Worm (Caenorhabditis elegans) whole organism, L4 larva: ENCODE results near the gene lsm-4.
A peak's percentile ranks its signal among the peaks of the same experiment; 100 is the strongest.

Experiments
- F10B5.3 ChIP-seq: sonication (generic microtip); optimal IDR thresholded peaks from 2 replicates; lab custom pipeline; 2016; ENCODE audit warnings: mild to moderate bottlenecking, missing genetic modification characterization, missing compliant biosample characterization
- F37D6.2 ChIP-seq: sonication (generic microtip); optimal IDR thresholded peaks from 2 replicates; lab custom pipeline; 2016; ENCODE audit warnings: mild to moderate bottlenecking, missing genetic modification characterization, missing compliant biosample characterization
- F49E8.2 ChIP-seq: sonication (generic microtip); optimal IDR thresholded peaks from 2 replicates; lab custom pipeline; 2016; ENCODE audit warnings: missing compliant biosample characterization, mild to moderate bottlenecking, missing genetic modification characterization, borderline replicate concordance
- T20F7.1 ChIP-seq: fragments of 200-800 bp; sonication (Bioruptor generic); optimal IDR thresholded peaks from 2 replicates; lab custom pipeline; 2018; ENCODE audit warnings: mild to moderate bottlenecking, missing genetic modification characterization, missing compliant biosample characterization
- T26A8.4 ChIP-seq: fragments of 200-800 bp; sonication (Bioruptor generic); IDR thresholded peaks from 2 replicates; pipeline ENCODE4 v1.3.6; 2022; ENCODE audit warnings: missing genetic modification characterization, missing compliant biosample characterization
- Y105C5A.15 ChIP-seq: fragments of 200-800 bp; sonication (Bioruptor generic); IDR thresholded peaks from 2 replicates; pipeline ENCODE4 v1.3.6; 2022; ENCODE audit warnings: missing genetic modification characterization, missing compliant biosample characterization
- Y48G9A.11 ChIP-seq: fragments of 200-800 bp; sonication (Bioruptor generic); IDR thresholded peaks from 2 replicates; pipeline ENCODE4 v1.3.6; 2022; ENCODE audit warnings: missing genetic modification reagents, missing genetic modification characterization, missing compliant biosample characterization
- Y5F2A.4 ChIP-seq: fragments of 200-800 bp; sonication (Bioruptor generic); optimal IDR thresholded peaks from 2 replicates; lab custom pipeline; 2018; ENCODE audit warnings: mild to moderate bottlenecking, missing genetic modification characterization, missing compliant biosample characterization
- aha-1 ChIP-seq: fragments of 150-350 bp; peaks from one replicate; lab custom pipeline; 2014; ENCODE audit warnings: missing biosample characterization, missing genetic modification characterization
- daf-12 ChIP-seq: fragments of 150-350 bp; optimal IDR thresholded peaks from 2 replicates; lab custom pipeline; 2014; ENCODE audit warnings: missing biosample characterization, missing genetic modification reagents, missing genetic modification characterization
- daf-16 ChIP-seq, 3 experiments: sonication (generic microtip); optimal IDR thresholded peaks; 2 replicates each; lab custom pipeline; 2016 to 2017; ENCODE audit warnings: missing genetic modification characterization in 3 of 3, missing genetic modification reagents in 3 of 3, mild to moderate bottlenecking in 2 of 3, missing compliant biosample characterization in 2 of 3, missing biosample characterization in 1 of 3, moderate library complexity in 1 of 3
- dmd-6 ChIP-seq: fragments of 200-800 bp; sonication (Bioruptor generic); IDR thresholded peaks from 2 replicates; pipeline ENCODE4 v1.3.6; 2022; ENCODE audit warnings: missing genetic modification reagents, missing genetic modification characterization, missing compliant biosample characterization
- dpl-1 ChIP-seq: fragments of 150-350 bp; optimal IDR thresholded peaks from 2 replicates; lab custom pipeline; 2014; ENCODE audit warnings: missing biosample characterization, missing genetic modification reagents, missing genetic modification characterization
- duxl-1 ChIP-seq: sonication (generic microtip); optimal IDR thresholded peaks from 2 replicates; lab custom pipeline; 2016; ENCODE audit warnings: mild to moderate bottlenecking, missing genetic modification characterization, moderate library complexity, missing compliant biosample characterization; ENCODE audit not compliant: poor library complexity
- hlh-11 ChIP-seq: fragments of 200-800 bp; sonication (Bioruptor generic); optimal IDR thresholded peaks from 2 replicates; lab custom pipeline; 2018; ENCODE audit warnings: mild to moderate bottlenecking, missing genetic modification characterization, missing compliant biosample characterization
- hmg-1.1 ChIP-seq: fragments of 200-800 bp; sonication (Bioruptor generic); IDR thresholded peaks from 2 replicates; pipeline ENCODE4 v1.3.6; 2022; ENCODE audit warnings: missing genetic modification reagents, missing genetic modification characterization, missing compliant biosample characterization
- jun-1 ChIP-seq: fragments of 150-350 bp; optimal IDR thresholded peaks from 2 replicates; lab custom pipeline; 2014; ENCODE audit warnings: missing biosample characterization, missing genetic modification reagents, missing genetic modification characterization
- lin-13 ChIP-seq: fragments of 150-350 bp; optimal IDR thresholded peaks from 2 replicates; lab custom pipeline; 2014; ENCODE audit warnings: missing biosample characterization, missing genetic modification reagents, missing genetic modification characterization
- lin-15B ChIP-seq: fragments of 150-350 bp; sonication (generic microtip); optimal IDR thresholded peaks from 3 replicates; lab custom pipeline; 2014; ENCODE audit warnings: missing biosample characterization, missing genetic modification characterization
- lin-38 ChIP-seq: fragments of 200-800 bp; sonication (Bioruptor generic); IDR thresholded peaks from 2 replicates; pipeline ENCODE4 v1.3.6; 2022; ENCODE audit warnings: missing genetic modification reagents, missing genetic modification characterization, missing compliant biosample characterization
- lsy-2 ChIP-seq, 2 experiments: fragments of 150-350 bp in 1 of 2; sonication (generic microtip) in 1 of 2; optimal IDR thresholded peaks; 2 replicates each; lab custom pipeline; 2014 to 2017; ENCODE audit warnings: missing biosample characterization in 2 of 2, missing genetic modification characterization in 2 of 2
- mdt-29 ChIP-seq: fragments of 200-800 bp; sonication (Bioruptor generic); IDR thresholded peaks from 2 replicates; pipeline ENCODE4 v1.3.6; 2022; ENCODE audit warnings: missing genetic modification reagents, missing genetic modification characterization, missing compliant biosample characterization
- mes-2 ChIP-seq: sonication (generic microtip); optimal IDR thresholded peaks from 2 replicates; lab custom pipeline; 2016; ENCODE audit warnings: missing genotype, mild to moderate bottlenecking, missing genetic modification characterization, missing compliant biosample characterization; ENCODE audit not compliant: poor library complexity, severe bottlenecking
- nhr-10 ChIP-seq: fragments of 150-350 bp; optimal IDR thresholded peaks from 2 replicates; lab custom pipeline; 2014; ENCODE audit warnings: missing biosample characterization, missing genetic modification characterization
- nhr-237 ChIP-seq: sonication (generic microtip); optimal IDR thresholded peaks from 2 replicates; lab custom pipeline; 2017; ENCODE audit warnings: missing biosample characterization, missing genetic modification characterization
- nhr-25 ChIP-seq: sonication (generic microtip); optimal IDR thresholded peaks from 2 replicates; lab custom pipeline; 2017; ENCODE audit warnings: missing genetic modification characterization, mild to moderate bottlenecking, missing compliant biosample characterization, antibody characterized with exemption, moderate library complexity, borderline replicate concordance; ENCODE audit not compliant: insufficient read depth
- nhr-41 ChIP-seq: fragments of 200-800 bp; sonication (Bioruptor generic); IDR thresholded peaks from 2 replicates; pipeline ENCODE4 v1.3.6; 2022; ENCODE audit warnings: missing genetic modification reagents, missing genetic modification characterization, missing compliant biosample characterization
- nhr-6 ChIP-seq: fragments of 150-350 bp; optimal IDR thresholded peaks from 2 replicates; lab custom pipeline; 2014; ENCODE audit warnings: missing biosample characterization, missing genetic modification characterization
- php-3 ChIP-seq: fragments of 200-800 bp; sonication (Bioruptor generic); IDR thresholded peaks from 2 replicates; pipeline ENCODE4 v1.3.6; 2022; ENCODE audit warnings: missing genetic modification reagents, missing genetic modification characterization, missing compliant biosample characterization
- saeg-2 ChIP-seq: fragments of 200-800 bp; sonication (Bioruptor generic); IDR thresholded peaks from 2 replicates; pipeline ENCODE4 v1.3.6; 2022; ENCODE audit warnings: missing genetic modification reagents, missing genetic modification characterization, missing compliant biosample characterization
- set-16 ChIP-seq: fragments of 200-800 bp; sonication (Bioruptor generic); IDR thresholded peaks from 2 replicates; pipeline ENCODE4 v1.3.6; 2022; ENCODE audit warnings: missing genetic modification reagents, missing genetic modification characterization, missing compliant biosample characterization
- snpc-1.2 ChIP-seq: fragments of 200-800 bp; sonication (Bioruptor generic); IDR thresholded peaks from 2 replicates; pipeline ENCODE4 v1.3.6; 2022; ENCODE audit warnings: missing genetic modification reagents, missing genetic modification characterization, missing compliant biosample characterization
- snpc-4 ChIP-seq: fragments of 150-350 bp; optimal IDR thresholded peaks from 2 replicates; lab custom pipeline; 2014; ENCODE audit warnings: missing biosample characterization, missing genetic modification characterization
- spr-1 ChIP-seq: sonication (generic microtip); optimal IDR thresholded peaks from 2 replicates; lab custom pipeline; 2016; ENCODE audit warnings: mild to moderate bottlenecking, missing genetic modification characterization, missing compliant biosample characterization
- unc-130 ChIP-seq: sonication (generic microtip); optimal IDR thresholded peaks from 2 replicates; lab custom pipeline; 2016; ENCODE audit warnings: missing genetic modification reagents, missing genetic modification characterization, missing compliant biosample characterization
- vab-7 ChIP-seq: fragments of 200-800 bp; sonication (Bioruptor generic); IDR thresholded peaks from 2 replicates; pipeline ENCODE4 v1.3.6; 2022; ENCODE audit warnings: missing genetic modification reagents, missing genetic modification characterization, missing compliant biosample characterization
- ztf-7 ChIP-seq: fragments of 150-350 bp; optimal IDR thresholded peaks from 2 replicates; lab custom pipeline; 2014; ENCODE audit warnings: missing biosample characterization, missing genetic modification characterization

Gene lsm-4

ce11 chrII:7253073-7253472, at the start of gene lsm-4:
Gene lsm-4 (minus strand): TSS chrII:7253163.
- TF ChIP-seq daf-12 (tag; lab: Kevin White, UChicago) (no peak), lsy-2 (tag; optimal IDR thresholded peaks at IDR 0.05; lab: Kevin White, UChicago) (peak in 1 of 2 experiments; percentile 25), daf-16 (GFP tag; optimal IDR thresholded peaks at IDR 0.05; lab: Kevin White, UChicago) (no peak), daf-16 (tag; optimal IDR thresholded peaks at IDR 0.05; lab: Kevin White, UChicago) (peak; percentile 11), T20F7.1 (GFP tag; lab: Kevin White, UChicago) (peak; percentile 92), snpc-4 (tag; lab: Kevin White, UChicago) (no peak), Y48G9A.11 (peak; percentile 73; the same call in 1 of the 2 replicates)
- TF ChIP-seq, all 104 proteins: peak for 4

DNA sequence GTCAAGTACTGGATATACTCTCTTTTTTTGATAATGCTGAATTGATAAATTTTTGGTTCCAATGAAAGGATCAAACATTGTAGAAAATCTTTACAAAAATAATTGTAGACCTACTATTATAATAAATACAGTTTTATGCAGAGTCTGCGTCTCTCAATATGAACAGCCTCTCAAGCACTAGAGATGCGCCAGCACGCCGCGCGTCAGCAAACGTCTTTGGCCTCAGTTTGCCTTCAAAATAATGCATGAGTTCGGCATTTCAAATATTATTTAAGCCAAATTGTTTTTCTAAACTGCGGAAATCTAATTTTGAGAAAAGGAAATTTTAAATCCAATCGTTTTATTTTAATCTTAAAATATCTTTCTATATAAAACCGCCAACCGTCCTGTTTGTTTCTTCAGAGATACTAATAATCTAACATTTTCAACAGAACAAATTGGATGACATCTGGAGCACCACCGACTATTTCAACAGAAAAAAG, 48.7 kb upstream of the lsm-4 start, which contains the start of gene cul-4:
TSS of gene cul-4 (plus strand) at position 432 of the 482 bp plus-strand sequence.
- TF ChIP-seq dpl-1 (GFP tag; lab: Kevin White, UChicago) (peak; percentile 78), saeg-2 (GFP tag; lab: Robert Waterston, UW) (no peak), nhr-41 (GFP tag; lab: Robert Waterston, UW) (no peak), set-16 (GFP tag; lab: Robert Waterston, UW) (no peak), hmg-1.1 (GFP tag; lab: Robert Waterston, UW) (peak; percentile 48), lin-38 (peak; percentile 84), nhr-25 (tag; lab: Kevin White, UChicago) (no peak), T26A8.4 (0 out of 2 replicates have a peak, but pooled peaks have one; percentile 50), snpc-1.2 (GFP tag; lab: Robert Waterston, UW) (0 out of 2 replicates have a peak, but pooled peaks have one; percentile 64), F10B5.3 (tag; lab: Kevin White, UChicago) (peak; percentile 40), Y105C5A.15 (GFP tag; lab: Robert Waterston, UW) (no peak), Y48G9A.11 (peak; percentile 82), ztf-7 (tag; lab: Kevin White, UChicago) (no peak), mes-2 (tag; lab: Kevin White, UChicago) (peak; percentile 92), unc-130 (GFP tag; lab: Kevin White, UChicago) (peak; percentile 71), spr-1 (tag; lab: Kevin White, UChicago) (peak; percentile 59), daf-16 (GFP tag; optimal IDR thresholded peaks at IDR 0.05; lab: Kevin White, UChicago) (peak in 1 of 2 experiments; percentile 5), daf-16 (tag; optimal IDR thresholded peaks at IDR 0.05; lab: Kevin White, UChicago) (no peak), php-3 (GFP tag; lab: Robert Waterston, UW) (peak; percentile 23; the same call in 1 of the 2 replicates), hlh-11 (tag; lab: Kevin White, UChicago) (peak; percentile 75), lin-13 (GFP tag; lab: Kevin White, UChicago) (peak; percentile 25), F49E8.2 (tag; lab: Kevin White, UChicago) (peak; percentile 90), jun-1 (tag; lab: Kevin White, UChicago) (peak; percentile 27), mdt-29 (GFP tag; lab: Robert Waterston, UW) (no peak), lin-15B (tag; lab: Kevin White, UChicago) (peak; percentile 13), F37D6.2 (tag; lab: Kevin White, UChicago) (no peak), nhr-237 (no peak), vab-7 (GFP tag; lab: Robert Waterston, UW) (no peak), Y5F2A.4 (GFP tag; lab: Kevin White, UChicago) (no peak), nhr-6 (tag; lab: Kevin White, UChicago) (peak; percentile 30), T20F7.1 (GFP tag; lab: Kevin White, UChicago) (peak; percentile 49), nhr-10 (no peak), aha-1 (tag; lab: Kevin White, UChicago) (peak; percentile 96), dmd-6 (GFP tag; lab: Robert Waterston, UW) (no peak), duxl-1 (peak; percentile 87)
- TF ChIP-seq, all 104 proteins: peak for 21
